Fruit fly (Drosophila melanogaster) ovary, adult (tissue): ENCODE measurements around the gene abd-A.

Source experiments
- CG17801 ChIP-seq: fragments of 200-800 bp; optimal IDR thresholded peaks from 2 replicates; lab custom pipeline; 2019; ENCODE audit warnings: missing biosample characterization, mild to moderate bottlenecking, missing genetic modification characterization, moderate library complexity; ENCODE audit not compliant: partially characterized antibody

Gene abd-A

dm6 chr3R:16763907-16764573 is 65.8 kb downstream of the abd-A start:
- peak; percentile 10 for TF ChIP-seq CG17801 (GFP tag; lab: Kevin White, UChicago)

- TF ChIP-seq CG17801 (GFP tag; lab: Kevin White, UChicago): no peak
Observed at dm6 chr3R:16763435-16763834, 66.4 kb downstream of the abd-A start.
